Fruit fly (Drosophila melanogaster) whole organism, larva: ENCODE measurements around the gene CheA84a.

ENCODE experiments used
- noc ChIP-seq: fragments of 200-800 bp; sonication (Bioruptor generic); optimal IDR thresholded peaks from 3 replicates; lab custom pipeline; 2019; ENCODE audit warnings: missing biosample characterization, mild to moderate bottlenecking, missing genetic modification characterization, moderate library complexity

CheA84a gene

DNA sequence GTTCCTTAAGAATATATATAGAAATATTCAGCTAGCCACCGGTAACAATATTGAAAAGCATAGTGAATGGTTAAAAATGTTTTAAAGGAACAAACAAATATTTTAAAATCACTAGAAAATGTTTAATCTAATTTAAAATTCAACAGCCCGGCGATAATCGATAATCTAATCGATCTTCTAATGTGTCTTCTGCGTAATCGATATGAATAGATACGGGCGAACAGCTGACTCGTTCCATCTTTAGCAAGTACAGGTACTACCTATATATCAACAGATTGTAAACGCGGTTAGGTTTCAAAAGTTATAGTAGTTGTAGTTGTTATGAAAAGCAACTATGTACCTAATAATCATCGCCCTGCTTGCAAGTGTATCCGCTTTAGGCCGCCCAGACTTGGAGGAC lies 13.1 kb upstream of the CheA84a start, which contains the start of gene CG7800:
CG7800 (plus strand) TSS at position 231 of the 400 bp plus-strand sequence.
- no peak for TF ChIP-seq noc (tag; lab: Kevin White, UChicago)

DNA sequence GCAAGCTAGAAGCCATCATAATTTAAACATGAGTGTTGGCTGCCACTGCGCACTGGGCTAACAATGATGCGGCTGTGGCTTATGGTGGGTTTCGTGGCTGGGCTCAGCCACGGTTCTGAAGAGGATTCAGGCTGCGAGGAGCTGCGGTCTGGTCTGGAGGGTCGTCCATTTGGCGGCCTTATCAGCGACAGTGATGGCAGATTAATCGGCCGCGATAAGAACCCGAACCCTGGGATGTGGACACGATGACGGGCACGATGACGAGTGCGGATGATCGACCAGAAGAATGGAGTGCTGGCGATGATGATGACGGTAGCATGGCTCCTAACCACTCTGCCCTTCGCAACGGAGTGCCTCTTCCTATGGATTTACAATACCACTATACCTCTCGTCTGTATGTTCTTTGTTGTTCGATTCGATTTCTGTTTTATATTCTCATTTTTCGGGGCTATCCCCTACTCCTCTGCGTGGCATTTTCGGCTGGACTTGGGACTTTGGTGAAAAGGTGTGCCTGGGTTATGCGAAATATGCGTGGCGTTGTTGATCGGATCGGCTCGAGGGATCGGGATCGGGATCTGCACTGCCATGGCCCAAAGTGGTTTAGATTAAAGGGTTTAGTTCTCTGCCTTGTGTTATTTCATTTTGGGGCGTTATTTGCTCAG lies 11.0 kb upstream of the CheA84a start:
- no peak for TF ChIP-seq noc (tag; lab: Kevin White, UChicago)

dm6 chr3R:8212594-8212993 lies 8.0 kb upstream of the CheA84a start:
- TF ChIP-seq noc (tag; lab: Kevin White, UChicago), result no peak

DNA sequence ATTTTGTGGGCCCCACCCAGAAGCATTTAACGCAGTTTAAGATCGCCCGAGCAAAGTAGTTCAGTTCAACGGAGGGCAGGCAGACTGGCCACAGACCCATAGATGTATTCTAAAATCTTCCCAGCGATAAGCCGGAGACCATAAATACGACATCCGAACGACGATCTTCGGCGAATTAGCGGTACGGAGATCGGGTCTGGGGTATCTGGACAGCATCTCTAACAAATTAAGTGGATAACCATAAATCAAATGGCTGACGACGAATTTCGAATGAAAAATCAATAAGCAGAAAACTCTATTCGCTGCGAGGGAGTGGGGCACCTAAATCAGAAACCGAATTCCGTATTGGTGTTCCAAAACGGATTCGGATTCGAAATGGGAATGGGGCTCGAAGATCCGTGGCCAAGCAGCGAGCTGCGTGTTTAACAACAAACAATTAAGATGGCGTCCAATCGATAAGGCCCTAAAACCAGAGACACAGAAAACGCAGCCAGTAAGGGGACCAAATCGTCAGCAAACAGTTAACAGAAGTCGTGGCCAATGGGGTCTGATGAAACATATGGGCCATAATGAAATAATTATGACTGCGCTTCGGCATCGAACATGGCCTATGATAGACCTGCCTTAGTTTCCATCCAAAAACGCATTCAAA lies 6.3 kb upstream of the CheA84a start:
- no peak for TF ChIP-seq noc (tag; lab: Kevin White, UChicago)

dm6 chr3R:8208378-8209021 lies 3.9 kb upstream of the CheA84a start:
- TF ChIP-seq noc (tag; lab: Kevin White, UChicago), result peak; percentile 42

DNA sequence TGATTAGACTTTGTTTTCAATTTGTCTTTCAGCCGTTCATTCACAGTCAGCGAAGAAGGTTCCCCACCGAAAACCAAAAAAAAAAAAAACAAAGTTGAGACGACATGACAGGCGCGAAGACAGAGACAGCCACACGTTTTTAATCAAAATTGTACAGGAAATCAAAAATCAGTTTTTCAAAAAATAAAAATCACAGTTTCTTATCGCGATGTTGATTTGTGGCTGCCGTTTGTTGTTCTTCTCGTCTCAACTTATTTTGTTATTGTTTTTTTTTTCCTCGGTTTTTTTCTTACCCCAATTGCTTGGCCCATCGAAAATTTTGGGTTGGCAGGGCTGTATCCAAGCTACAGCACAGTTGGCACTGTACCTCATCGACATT lies 2.6 kb upstream of the CheA84a start:
- no peak for TF ChIP-seq noc (tag; lab: Kevin White, UChicago)

- peak; percentile 85 for TF ChIP-seq noc (tag; lab: Kevin White, UChicago)
These were observed 2.1 kb upstream of the CheA84a start for dm6 chr3R:8206628-8207275.

dm6 chr3R:8206019-8206418 lies 1.4 kb upstream of the CheA84a start:
- no peak for TF ChIP-seq noc (tag; lab: Kevin White, UChicago)

DNA sequence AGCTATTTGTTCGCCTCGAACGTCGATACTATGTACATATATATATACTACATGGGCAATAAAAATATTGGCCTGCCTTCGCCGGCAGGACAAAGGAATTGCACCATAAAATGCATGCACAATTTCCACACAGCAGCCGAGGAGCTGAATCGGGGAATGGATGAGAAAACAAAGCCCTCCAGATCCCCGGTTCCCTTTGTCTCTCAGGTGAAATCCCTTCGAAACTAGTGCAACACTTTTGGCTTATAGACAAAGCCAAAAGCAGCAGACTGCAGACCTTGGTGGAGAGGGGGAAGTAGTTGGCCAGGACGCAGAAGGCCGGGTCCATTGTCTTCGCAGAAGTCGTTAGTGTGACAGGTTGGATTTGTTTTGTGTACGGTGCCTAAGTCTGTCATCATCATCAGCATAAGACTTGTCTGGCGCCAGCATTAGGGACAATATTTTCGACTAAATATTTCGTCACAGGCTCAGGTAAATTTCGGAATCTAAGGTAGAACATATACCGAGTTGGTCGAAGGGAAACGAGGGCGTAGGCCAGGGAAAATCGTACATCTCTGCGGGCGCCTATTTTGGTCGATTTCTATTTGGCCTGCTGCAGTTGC lies 763 bp upstream of the CheA84a start:
- TF ChIP-seq noc (tag; lab: Kevin White, UChicago), result no peak

DNA sequence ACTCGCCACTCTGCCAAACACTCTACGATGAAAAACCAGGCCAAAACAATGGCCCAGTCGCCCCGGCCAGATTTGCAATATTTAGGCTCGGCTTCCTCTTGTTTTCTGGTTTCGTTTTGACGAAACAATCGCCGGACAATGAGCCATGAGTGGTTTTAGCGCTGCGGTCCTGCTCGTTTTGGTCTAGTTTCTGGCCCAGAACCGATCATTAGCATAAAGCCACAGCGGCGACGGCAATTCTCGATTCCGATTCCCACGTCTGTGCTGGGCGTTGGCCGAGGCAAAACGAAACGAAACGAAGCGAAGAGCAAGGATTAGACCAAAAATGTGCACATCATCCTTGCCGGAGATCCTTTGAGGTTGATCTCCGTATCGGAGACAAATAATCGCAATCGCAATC lies 1.3 kb downstream of the CheA84a start:
- TF ChIP-seq noc (tag; lab: Kevin White, UChicago), result no peak

DNA sequence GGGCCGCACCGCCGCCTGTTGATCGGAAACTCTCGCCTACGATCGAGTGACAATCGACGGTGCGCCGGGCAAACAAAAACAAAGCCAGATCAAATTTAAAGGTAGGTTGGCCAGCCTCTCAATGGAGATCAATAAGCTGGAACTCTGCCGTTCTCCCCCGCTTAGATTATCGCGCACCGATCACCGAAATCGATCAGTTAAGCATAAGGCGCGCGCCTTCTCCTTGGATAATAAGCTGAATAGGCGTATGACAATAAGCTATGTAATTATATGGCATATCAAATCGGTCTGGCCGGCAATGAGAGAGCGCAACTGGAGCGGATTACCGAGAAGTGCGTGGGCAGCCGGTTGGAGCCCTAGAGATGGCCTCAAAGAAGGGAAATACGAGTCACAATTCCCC lies 6.3 kb downstream of the CheA84a start:
- no peak for TF ChIP-seq noc (tag; lab: Kevin White, UChicago)

DNA sequence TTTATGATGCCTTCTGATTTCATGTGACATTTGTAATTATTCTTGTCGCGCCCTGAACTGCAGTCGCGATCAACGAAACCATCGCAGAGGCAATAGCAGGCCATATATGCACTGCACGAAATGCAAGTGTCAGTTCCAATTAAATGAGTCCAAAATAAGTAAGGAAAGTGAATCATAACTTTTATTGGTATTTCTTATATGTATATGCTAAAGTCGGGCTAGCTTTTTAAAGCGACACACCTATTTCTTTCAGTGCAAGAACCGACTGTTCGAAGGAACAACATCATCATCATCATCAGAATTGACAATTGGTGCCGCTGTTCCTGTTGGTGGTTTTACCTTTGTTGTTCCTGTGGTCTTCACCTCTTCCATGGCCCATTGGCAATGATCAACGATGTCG lies 7.5 kb downstream of the CheA84a start:
- TF ChIP-seq noc (tag; lab: Kevin White, UChicago), result no peak

dm6 chr3R:8195049-8195448 lies 9.6 kb downstream of the CheA84a start:
- no peak for TF ChIP-seq noc (tag; lab: Kevin White, UChicago)

DNA sequence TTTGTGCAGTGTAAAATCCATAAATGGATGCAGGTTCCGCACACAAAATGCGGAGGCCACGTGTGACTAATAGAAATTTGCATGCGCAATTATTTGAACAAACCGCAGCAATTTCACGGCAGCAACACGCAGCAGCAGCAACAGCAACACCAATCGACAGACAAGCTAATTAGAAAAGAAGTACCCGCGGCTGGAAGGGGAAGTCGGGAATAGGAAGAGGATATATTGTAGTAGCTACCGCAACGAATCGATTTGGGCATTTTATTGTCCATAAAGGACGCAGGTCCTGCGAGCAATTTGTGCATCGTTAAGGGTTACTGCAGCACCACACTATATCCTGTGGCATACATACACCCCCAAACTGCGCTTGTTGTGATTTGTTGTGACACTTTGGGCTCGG lies 11.5 kb downstream of the CheA84a start:
- no peak for TF ChIP-seq noc (tag; lab: Kevin White, UChicago)

DNA sequence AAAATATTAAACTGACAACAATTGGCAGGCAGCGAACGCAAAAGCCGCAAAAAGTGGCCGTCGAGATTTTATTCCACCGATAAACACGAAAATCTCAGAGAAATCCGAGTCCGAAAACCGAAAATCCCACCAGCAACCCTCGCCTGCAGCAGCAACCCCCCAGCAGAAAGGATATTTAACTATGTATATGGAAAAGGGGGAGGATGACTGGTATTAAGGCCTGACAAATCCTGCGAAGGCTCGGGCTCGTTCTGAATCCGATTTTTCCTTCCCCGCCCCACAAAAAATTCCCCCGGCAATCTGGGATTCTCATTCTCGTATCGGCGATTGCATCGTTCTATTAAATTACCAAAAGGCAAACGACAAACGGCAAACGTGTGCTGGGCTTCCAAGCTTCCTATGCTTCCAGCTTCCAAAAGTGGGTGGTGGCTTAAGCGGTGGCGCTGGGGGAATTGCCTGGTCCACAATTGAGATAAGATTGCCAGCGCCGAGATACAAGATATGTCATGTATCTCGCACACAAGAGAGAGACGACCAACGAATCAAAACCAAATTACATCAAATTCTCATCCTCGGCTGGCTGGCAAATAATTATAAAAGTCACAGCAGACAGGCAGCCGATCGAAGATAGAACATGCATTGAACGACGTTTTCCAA lies 12.2 kb downstream of the CheA84a start:
- TF ChIP-seq noc (tag; lab: Kevin White, UChicago), result no peak
